Fruit fly (Drosophila melanogaster) whole organism, embryonic: ENCODE measurements around the gene Pde6.

Experiments
- Aef1 ChIP-seq: fragments of 200-800 bp; sonication (Bioruptor generic); IDR thresholded peaks from 3 replicates; pipeline ENCODE4 v1.3.6; 2022; ENCODE audit warnings: missing biosample characterization, missing genetic modification characterization
- CG10209 ChIP-seq: fragments of 200-800 bp; sonication (Bioruptor generic); optimal IDR thresholded peaks from 3 replicates; lab custom pipeline; 2017; ENCODE audit warnings: missing biosample characterization, mild to moderate bottlenecking, missing genetic modification characterization, missing genetic modification reagents
- CG10462 ChIP-seq: fragments of 200-800 bp; sonication (Bioruptor generic); optimal IDR thresholded peaks from 2 replicates; lab custom pipeline; 2016; ENCODE audit warnings: missing biosample characterization, missing genetic modification characterization
- CG14667 ChIP-seq: fragments of 200-800 bp; sonication (Bioruptor generic); IDR thresholded peaks from 2 replicates; pipeline ENCODE4 v1.3.6; 2022; ENCODE audit warnings: missing biosample characterization, missing genetic modification characterization
- CG15269 ChIP-seq: fragments of 200-800 bp; sonication (Bioruptor generic); optimal IDR thresholded peaks from 2 replicates; lab custom pipeline; 2018; ENCODE audit warnings: missing biosample characterization, mild to moderate bottlenecking, missing genetic modification characterization, moderate library complexity
- CG15514 ChIP-seq: fragments of 200-800 bp; sonication (Bioruptor generic); optimal IDR thresholded peaks from 3 replicates; lab custom pipeline; 2017; ENCODE audit warnings: missing biosample characterization, missing genetic modification characterization, mild to moderate bottlenecking, moderate library complexity, missing genetic modification reagents
- CG2199 ChIP-seq: fragments of 200-800 bp; sonication (Bioruptor generic); IDR thresholded peaks from 3 replicates; pipeline ENCODE4 v1.3.6; 2022; ENCODE audit warnings: missing biosample characterization, missing genetic modification characterization
- CG2678 ChIP-seq: fragments of 200-800 bp; sonication (Bioruptor generic); optimal IDR thresholded peaks from 3 replicates; lab custom pipeline; 2019; ENCODE audit warnings: missing biosample characterization, mild to moderate bottlenecking, missing genetic modification characterization, moderate library complexity
- CG30431 ChIP-seq: fragments of 200-800 bp; sonication (Bioruptor generic); optimal IDR thresholded peaks from 2 replicates; lab custom pipeline; 2017; ENCODE audit warnings: missing biosample characterization, missing genetic modification characterization
- CG31224 ChIP-seq: fragments of 200-800 bp; sonication (Bioruptor generic); IDR thresholded peaks from 2 replicates; pipeline ENCODE4 v1.3.6; 2022; ENCODE audit warnings: missing biosample characterization, missing genetic modification characterization
- CG34224 ChIP-seq: fragments of 200-800 bp; sonication (Bioruptor generic); IDR thresholded peaks from 3 replicates; pipeline ENCODE4 v1.3.6; 2022; ENCODE audit warnings: missing biosample characterization, missing genetic modification characterization; ENCODE audit not compliant: partially characterized antibody
- CG34376 ChIP-seq: fragments of 200-800 bp; sonication (Bioruptor generic); optimal IDR thresholded peaks from 2 replicates; lab custom pipeline; 2018; ENCODE audit warnings: missing biosample characterization, mild to moderate bottlenecking, missing genetic modification characterization
- CG3838 ChIP-seq: fragments of 200-800 bp; sonication (Bioruptor generic); optimal IDR thresholded peaks from 3 replicates; lab custom pipeline; 2016; ENCODE audit warnings: missing biosample characterization, missing genetic modification characterization
- CG4617 ChIP-seq: fragments of 200-800 bp; sonication (Bioruptor generic); optimal IDR thresholded peaks from 3 replicates; lab custom pipeline; 2016; ENCODE audit warnings: missing biosample characterization, missing genetic modification characterization, borderline replicate concordance
- CG6654 ChIP-seq: fragments of 200-800 bp; sonication (Bioruptor generic); optimal IDR thresholded peaks from 2 replicates; lab custom pipeline; 2017; ENCODE audit warnings: missing biosample characterization, mild to moderate bottlenecking, missing genetic modification characterization
- CG7556 ChIP-seq: fragments of 200-800 bp; sonication (Bioruptor generic); optimal IDR thresholded peaks from 2 replicates; lab custom pipeline; 2017; ENCODE audit warnings: missing biosample characterization, mild to moderate bottlenecking, missing genetic modification characterization
- CG9876 ChIP-seq: fragments of 200-800 bp; sonication (Bioruptor generic); optimal IDR thresholded peaks from 2 replicates; lab custom pipeline; 2016; ENCODE audit warnings: missing biosample characterization, missing genetic modification characterization
- D ChIP-seq, 2 experiments: fragments of 200-800 bp in 1 of 2; fragments of >200 bp in 1 of 2; sonication (Bioruptor generic) in 1 of 2; optimal IDR thresholded peaks; 2 replicates in 1 of 2; 3 replicates in 1 of 2; lab custom pipeline; 2017; ENCODE audit warnings: mild to moderate bottlenecking in 1 of 2, missing biosample characterization in 1 of 2, missing genetic modification characterization in 1 of 2, missing genetic modification reagents in 1 of 2
- D19A ChIP-seq: fragments of 200-800 bp; optimal IDR thresholded peaks from 3 replicates; lab custom pipeline; 2019; ENCODE audit warnings: missing biosample characterization, mild to moderate bottlenecking, missing genetic modification characterization, moderate library complexity
- Dip2 ChIP-seq: fragments of 200-800 bp; sonication (Bioruptor generic); IDR thresholded peaks from 2 replicates; pipeline ENCODE4 v1.3.6; 2022; ENCODE audit warnings: missing biosample characterization, missing genetic modification characterization
- HHEX ChIP-seq: fragments of 200-800 bp; sonication (Bioruptor generic); optimal IDR thresholded peaks from 3 replicates; lab custom pipeline; 2017; ENCODE audit warnings: missing biosample characterization, mild to moderate bottlenecking, missing genetic modification characterization, missing genetic modification reagents
- Hey ChIP-seq: fragments of 200-800 bp; sonication (Bioruptor generic); optimal IDR thresholded peaks from 3 replicates; lab custom pipeline; 2018; ENCODE audit warnings: missing biosample characterization, mild to moderate bottlenecking, missing genetic modification characterization
- Hsf ChIP-seq: fragments of 200-800 bp; sonication (Bioruptor generic); optimal IDR thresholded peaks from 3 replicates; lab custom pipeline; 2016; ENCODE audit warnings: missing biosample characterization, missing genetic modification characterization
- Nf-YB ChIP-seq: fragments of 200-800 bp; sonication (Bioruptor generic); optimal IDR thresholded peaks from 3 replicates; lab custom pipeline; 2019; ENCODE audit warnings: missing biosample characterization, mild to moderate bottlenecking, missing genetic modification characterization, moderate library complexity
- Oli ChIP-seq: fragments of 200-800 bp; sonication (Bioruptor generic); optimal IDR thresholded peaks from 2 replicates; lab custom pipeline; 2018; ENCODE audit warnings: missing biosample characterization, mild to moderate bottlenecking, missing genetic modification characterization, moderate library complexity
- Opbp ChIP-seq: fragments of 200-800 bp; sonication (Bioruptor generic); IDR thresholded peaks from 3 replicates; pipeline ENCODE4 v1.3.6; 2022; ENCODE audit warnings: missing biosample characterization, missing genetic modification characterization; ENCODE audit not compliant: partially characterized antibody
- Rx ChIP-seq: fragments of 200-800 bp; sonication (Bioruptor generic); IDR thresholded peaks from 2 replicates; pipeline ENCODE4 v1.3.6; 2022; ENCODE audit warnings: missing biosample characterization, missing genetic modification characterization
- Sry-β ChIP-seq: fragments of 200-800 bp; sonication (Bioruptor generic); optimal IDR thresholded peaks from 2 replicates; lab custom pipeline; 2018; ENCODE audit warnings: missing biosample characterization, mild to moderate bottlenecking, missing genetic modification characterization, moderate library complexity
- Stat92E ChIP-seq, 3 experiments: fragments of >200 bp in 2 of 3; fragments of 200-800 bp in 1 of 3; sonication (Bioruptor generic) in 1 of 3; optimal IDR thresholded peaks; 2 replicates each; lab custom pipeline; 2017 to 2019; ENCODE audit warnings: missing biosample characterization in 3 of 3, missing genetic modification characterization in 3 of 3, mild to moderate bottlenecking in 1 of 3, moderate library complexity in 1 of 3
- amos ChIP-seq: fragments of 200-800 bp; sonication (Bioruptor generic); IDR thresholded peaks from 2 replicates; pipeline ENCODE4 v1.3.6; 2022; ENCODE audit warnings: missing biosample characterization, missing genetic modification characterization; ENCODE audit not compliant: partially characterized antibody
- chif ChIP-seq, 2 experiments: fragments of 200-800 bp; sonication (Bioruptor generic); optimal IDR thresholded peaks; 3 replicates each; lab custom pipeline; 2016; ENCODE audit warnings: missing biosample characterization in 2 of 2, missing genetic modification characterization in 2 of 2
- danr ChIP-seq: fragments of 200-800 bp; sonication (Bioruptor generic); IDR thresholded peaks from 2 replicates; pipeline ENCODE4 v1.3.6; 2022; ENCODE audit warnings: missing biosample characterization, missing genetic modification characterization
- disco-r ChIP-seq: fragments of 200-800 bp; sonication (Bioruptor generic); optimal IDR thresholded peaks from 2 replicates; lab custom pipeline; 2016; ENCODE audit warnings: missing biosample characterization, missing genetic modification characterization
- dm ChIP-seq: fragments of 200-800 bp; sonication (Bioruptor generic); optimal IDR thresholded peaks from 3 replicates; lab custom pipeline; 2016; ENCODE audit warnings: missing biosample characterization, missing genetic modification characterization
- ems ChIP-seq: fragments of 200-800 bp; sonication (Bioruptor generic); optimal IDR thresholded peaks from 3 replicates; lab custom pipeline; 2016; ENCODE audit warnings: missing biosample characterization, missing genetic modification characterization
- esg ChIP-seq: fragments of 200-800 bp; sonication (Bioruptor generic); conservative IDR thresholded peaks from 2 replicates; pipeline ENCODE4 v1.3.6; 2022; ENCODE audit warnings: missing biosample characterization, missing genetic modification characterization
- grau ChIP-seq: fragments of 200-800 bp; optimal IDR thresholded peaks from 3 replicates; lab custom pipeline; 2019; ENCODE audit warnings: missing biosample characterization, mild to moderate bottlenecking, missing genetic modification characterization, moderate library complexity
- gt ChIP-seq: fragments of 200-800 bp; sonication (Bioruptor generic); IDR thresholded peaks from 2 replicates; pipeline ENCODE4 v1.3.6; 2022; ENCODE audit warnings: missing biosample characterization, missing genetic modification characterization
- mam ChIP-seq: fragments of 200-800 bp; sonication (Bioruptor generic); optimal IDR thresholded peaks from 3 replicates; lab custom pipeline; 2016; ENCODE audit warnings: missing biosample characterization, missing genetic modification characterization
- nerfin-1 ChIP-seq: fragments of 200-800 bp; sonication (Bioruptor generic); optimal IDR thresholded peaks from 3 replicates; lab custom pipeline; 2019; ENCODE audit warnings: missing biosample characterization, mild to moderate bottlenecking, missing genetic modification characterization, moderate library complexity
- pzg ChIP-seq: fragments of 200-800 bp; sonication (Bioruptor generic); optimal IDR thresholded peaks from 3 replicates; lab custom pipeline; 2018; ENCODE audit warnings: missing biosample characterization, mild to moderate bottlenecking, missing genetic modification characterization, moderate library complexity
- sd ChIP-seq: fragments of 200-800 bp; sonication (Bioruptor generic); optimal IDR thresholded peaks from 3 replicates; lab custom pipeline; 2018; ENCODE audit warnings: missing biosample characterization, mild to moderate bottlenecking, missing genetic modification characterization, moderate library complexity
- tll ChIP-seq, 2 experiments: fragments of 200-800 bp in 1 of 2; fragments of >200 bp in 1 of 2; sonication (Bioruptor generic) in 1 of 2; optimal IDR thresholded peaks; 2 replicates each; lab custom pipeline; 2017 to 2019; ENCODE audit warnings: missing biosample characterization in 2 of 2, missing genetic modification characterization in 2 of 2, mild to moderate bottlenecking in 1 of 2, moderate library complexity in 1 of 2
- tna ChIP-seq: fragments of 200-800 bp; sonication (Bioruptor generic); IDR thresholded peaks from 2 replicates; pipeline ENCODE4 v1.3.6; 2022; ENCODE audit warnings: missing biosample characterization, missing genetic modification characterization; ENCODE audit not compliant: partially characterized antibody
- zf30C ChIP-seq: fragments of 200-800 bp; sonication (Bioruptor generic); optimal IDR thresholded peaks from 3 replicates; lab custom pipeline; 2018; ENCODE audit warnings: missing biosample characterization, mild to moderate bottlenecking, missing genetic modification characterization

Pde6 gene

dm6 chr3R:14597935-14598424 lies 39.9 kb upstream of the Pde6 start (continued):
- no peak for TF ChIP-seq tna (GFP tag; lab: Robert Waterston, UW)
- TF ChIP-seq CG10209 = no peak
- no peak for TF ChIP-seq Dip2 (GFP tag; lab: Robert Waterston, UW)
- no peak for TF ChIP-seq CG6654 (GFP tag; lab: Kevin White, UChicago)
- TF ChIP-seq D (optimal IDR thresholded peaks at IDR 0.05; lab: Kevin White, UChicago) = no peak
- peak; percentile 56 for TF ChIP-seq D (GFP tag; optimal IDR thresholded peaks at IDR 0.05; lab: Kevin White, UChicago)
- TF ChIP-seq ems (GFP tag; lab: Kevin White, UChicago) = no peak
- no peak for TF ChIP-seq Nf-YB (GFP tag; lab: Kevin White, UChicago)
- no peak for TF ChIP-seq CG15514 (GFP tag; lab: Kevin White, UChicago)
- TF ChIP-seq Oli (tag; lab: Kevin White, UChicago) = peak; percentile 53

- TF ChIP-seq CG3838 (no peak), chif (GFP tag; optimal IDR thresholded peaks at IDR 0.05; lab: Kevin White, UChicago) (peak in 1 of 2 experiments; percentile 64), CG15269 (tag; lab: Kevin White, UChicago) (peak; percentile 74), Stat92E (GFP tag; optimal IDR thresholded peaks at IDR 0.05; lab: Kevin White, UChicago) (peak in 1 of 3 experiments; percentile 92), CG7556 (peak; percentile 94), tll (GFP tag; optimal IDR thresholded peaks at IDR 0.05; lab: Kevin White, UChicago) (peak in 1 of 2 experiments; percentile 74), CG34376 (GFP tag; lab: Kevin White, UChicago) (no peak), mam (no peak), disco-r (GFP tag; lab: Kevin White, UChicago) (no peak), nerfin-1 (tag; lab: Kevin White, UChicago) (peak; percentile 73), Rx (GFP tag; lab: Robert Waterston, UW) (no peak), amos (GFP tag; lab: Robert Waterston, UW) (no peak), grau (tag; lab: Kevin White, UChicago) (peak; percentile 87), dm (GFP tag; lab: Kevin White, UChicago) (no peak), CG14667 (GFP tag; lab: Robert Waterston, UW) (peak; percentile 64), gt (GFP tag; lab: Robert Waterston, UW) (peak; percentile 69), CG9876 (GFP tag; lab: Kevin White, UChicago) (no peak), CG4617 (GFP tag; lab: Kevin White, UChicago) (peak; percentile 47), CG2199 (GFP tag; lab: Robert Waterston, UW) (no peak), zf30C (GFP tag; lab: Kevin White, UChicago) (peak; percentile 97), CG2678 (peak; percentile 87), D19A (peak; percentile 93), Hsf (peak; percentile 57), CG30431 (GFP tag; lab: Kevin White, UChicago) (peak; percentile 84), Sry-β (GFP tag; lab: Kevin White, UChicago) (peak; percentile 52), HHEX (GFP tag; lab: Kevin White, UChicago) (peak; percentile 72), pzg (GFP tag; lab: Kevin White, UChicago) (no peak), Opbp (GFP tag; lab: Robert Waterston, UW) (no peak), CG31224 (GFP tag; lab: Robert Waterston, UW) (peak; percentile 34; the same call in 1 of the 2 replicates), Aef1 (GFP tag; lab: Robert Waterston, UW) (peak; percentile 19; the same call in 1 of the 3 replicates), CG34224 (GFP tag; lab: Robert Waterston, UW) (no peak), Hey (tag; lab: Kevin White, UChicago) (no peak), esg (GFP tag; lab: Robert Waterston, UW) (peak; percentile 64), danr (peak; percentile 60; the same call in 1 of the 2 replicates), sd (tag; lab: Kevin White, UChicago) (peak; percentile 40), CG10462 (GFP tag; lab: Kevin White, UChicago) (peak; percentile 84)
Measured at dm6 chr3R:14590753-14591535, 32.8 kb upstream of the Pde6 start.
